Worm (Caenorhabditis elegans): ENCODE measurements around the gene F32E10.9.

F32E10.9 gene

DNA sequence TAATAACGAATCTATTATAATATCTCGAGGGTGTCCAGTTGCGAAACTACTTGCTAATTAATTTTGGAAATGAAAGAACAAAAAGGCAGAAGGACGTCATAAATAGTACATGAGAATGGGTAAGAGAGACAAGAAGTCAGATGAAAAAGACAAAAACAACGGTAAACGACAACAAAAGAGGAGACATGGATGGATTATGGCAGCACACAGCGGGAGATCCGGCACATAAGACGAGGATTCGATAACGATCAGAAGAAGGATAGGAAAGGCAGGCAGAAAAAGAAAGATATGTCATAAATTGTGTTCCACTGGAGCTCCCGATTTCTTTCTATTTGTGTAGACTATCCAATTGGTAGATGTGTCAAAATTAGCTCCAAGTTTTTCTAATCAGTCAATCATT, 42.2 kb downstream of the F32E10.9 start:
- TF ChIP-seq tbx-37 (GFP tag; conservative IDR thresholded peaks at IDR 0.05) (no peak), flt-1 (GFP tag; IDR thresholded peaks at IDR 0.05) (no peak), hmbx-1 (tag; optimal IDR thresholded peaks at IDR 0.05) (no peak), ceh-36 (tag; optimal IDR thresholded peaks at IDR 0.05) (no peak), scrt-1 (GFP tag; IDR thresholded peaks at IDR 0.05) (no peak)

- TF ChIP-seq scrt-1 (GFP tag; IDR thresholded peaks at IDR 0.05) = no peak
- TF ChIP-seq ama-1 (optimal IDR thresholded peaks at IDR 0.05) = no peak
- no peak for TF ChIP-seq tbx-11 (GFP tag; IDR thresholded peaks at IDR 0.05)
- TF ChIP-seq pes-1 (GFP tag; IDR thresholded peaks at IDR 0.05) = no peak
- no peak for TF ChIP-seq sea-1 (GFP tag; conservative IDR thresholded peaks at IDR 0.05)
- no peak for TF ChIP-seq aly-1 (tag; optimal IDR thresholded peaks at IDR 0.05)
These were observed 42.9 kb downstream of the F32E10.9 start for ce11 chrIV:7520841-7521240.

ce11 chrIV:7520258-7520657, 43.5 kb downstream of the F32E10.9 start:
- TF ChIP-seq aly-1 (tag; optimal IDR thresholded peaks at IDR 0.05) (no peak), B0310.2 (tag; optimal IDR thresholded peaks at IDR 0.05) (no peak), ceh-36 (tag; optimal IDR thresholded peaks at IDR 0.05) (no peak), hnd-1 (tag; optimal IDR thresholded peaks at IDR 0.05) (no peak), tra-4 (tag; optimal IDR thresholded peaks at IDR 0.05) (no peak), sea-1 (GFP tag; conservative IDR thresholded peaks at IDR 0.05) (no peak), scrt-1 (GFP tag; IDR thresholded peaks at IDR 0.05) (no peak), pes-1 (GFP tag; IDR thresholded peaks at IDR 0.05) (no peak), ceh-13 (GFP tag; optimal IDR thresholded peaks at IDR 0.05) (no peak), ama-1 (optimal IDR thresholded peaks at IDR 0.05) (no peak), flt-1 (GFP tag; IDR thresholded peaks at IDR 0.05) (no peak), ets-7 (tag; optimal IDR thresholded peaks at IDR 0.05) (no peak), hmg-4 (GFP tag; optimal IDR thresholded peaks at IDR 0.05) (no peak), hmbx-1 (tag; optimal IDR thresholded peaks at IDR 0.05) (no peak), tbx-11 (GFP tag; IDR thresholded peaks at IDR 0.05) (no peak), tbx-37 (GFP tag; conservative IDR thresholded peaks at IDR 0.05) (no peak), F13C5.2 (tag; optimal IDR thresholded peaks at IDR 0.05) (no peak)

DNA sequence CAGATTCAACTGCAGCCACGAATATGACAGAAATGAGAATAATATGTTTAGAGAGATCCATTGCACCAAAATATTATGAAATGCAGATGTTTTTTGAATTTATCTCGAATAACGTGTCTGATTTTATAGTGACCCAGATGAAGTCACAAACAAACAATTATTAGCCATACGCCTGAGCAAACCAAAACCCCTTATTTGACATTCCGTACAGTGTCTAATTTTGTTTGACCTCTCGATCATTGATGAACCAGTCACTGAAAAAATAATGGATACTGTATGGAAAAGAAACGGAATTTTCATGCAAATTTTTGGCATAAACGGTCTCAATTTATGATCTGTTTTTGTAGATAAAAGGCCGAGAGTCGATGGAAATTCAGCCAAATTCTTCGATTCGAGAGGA, 47.6 kb downstream of the F32E10.9 start, which contains the start of the genes R05G6.9 and R05G6.3:
Gene R05G6.9, minus strand, starts transcription at position 101 of the 400 bp plus-strand sequence.
Gene R05G6.3, plus strand, starts transcription at position 386 of the 400 bp plus-strand sequence.
- TF ChIP-seq scrt-1 (GFP tag; IDR thresholded peaks at IDR 0.05) = no peak
- TF ChIP-seq hmbx-1 (tag; optimal IDR thresholded peaks at IDR 0.05) = no peak
- TF ChIP-seq tbx-11 (GFP tag; IDR thresholded peaks at IDR 0.05) = no peak
- no peak for TF ChIP-seq F13C5.2 (tag; optimal IDR thresholded peaks at IDR 0.05)
- TF ChIP-seq ceh-13 (GFP tag; optimal IDR thresholded peaks at IDR 0.05) = no peak
- no peak for TF ChIP-seq flt-1 (GFP tag; IDR thresholded peaks at IDR 0.05)
- TF ChIP-seq ama-1 (optimal IDR thresholded peaks at IDR 0.05) = no peak

DNA sequence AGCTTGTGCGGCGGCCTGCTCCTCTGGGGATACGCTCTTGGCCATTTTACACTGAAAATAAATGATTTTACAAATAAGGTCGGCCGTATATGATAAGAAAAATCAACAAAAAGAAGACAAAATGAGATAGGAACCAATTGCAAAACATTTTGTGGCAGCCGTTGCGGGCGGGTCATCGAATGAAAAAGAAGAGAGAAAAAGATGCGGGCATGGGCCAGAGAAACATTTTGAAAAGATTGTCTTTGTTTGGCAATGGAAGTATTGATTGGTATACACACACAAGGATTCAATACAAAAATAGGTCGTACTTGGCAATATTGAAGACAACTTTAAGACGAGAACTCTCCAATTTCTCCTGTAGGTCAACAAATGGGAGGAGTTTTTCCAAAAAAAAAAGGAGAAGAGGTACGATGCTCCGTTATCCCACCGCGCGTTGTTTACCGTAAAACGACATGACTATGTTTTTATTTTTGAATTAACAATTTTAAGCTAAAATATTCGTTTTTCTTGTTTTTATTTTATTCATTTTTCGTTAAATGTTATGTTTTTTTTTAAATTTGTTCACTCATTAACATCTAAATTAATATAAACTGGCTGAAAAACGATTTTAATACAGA, 51.0 kb downstream of the F32E10.9 start, which contains the start of the genes plc-4 and R05G6.4:
Gene plc-4, minus strand, starts transcription at position 51 of the 617 bp plus-strand sequence.
Gene R05G6.4, plus strand, starts transcription at position 617 of the 617 bp plus-strand sequence.
- TF ChIP-seq ceh-13 (GFP tag; optimal IDR thresholded peaks at IDR 0.05) = no peak
- TF ChIP-seq ama-1 (optimal IDR thresholded peaks at IDR 0.05) = no peak
- TF ChIP-seq hmbx-1 (tag; optimal IDR thresholded peaks at IDR 0.05) = no peak
- no peak for TF ChIP-seq sea-1 (GFP tag; conservative IDR thresholded peaks at IDR 0.05)
- TF ChIP-seq pes-1 (GFP tag; IDR thresholded peaks at IDR 0.05) = no peak
- no peak for TF ChIP-seq tbx-37 (GFP tag; conservative IDR thresholded peaks at IDR 0.05)
- TF ChIP-seq B0310.2 (tag; optimal IDR thresholded peaks at IDR 0.05) = no peak
- no peak for TF ChIP-seq aly-1 (tag; optimal IDR thresholded peaks at IDR 0.05)
- no peak for TF ChIP-seq scrt-1 (GFP tag; IDR thresholded peaks at IDR 0.05)
